Fruit fly (Drosophila melanogaster) whole organism, prepupa: ENCODE data around the gene CG6321.
A peak's percentile ranks its signal among the peaks of the same experiment; 100 is the strongest.

Experiments
- Blimp-1 ChIP-seq: fragments of 200-800 bp; sonication (Bioruptor generic); optimal IDR thresholded peaks from 3 replicates; lab custom pipeline; 2017; ENCODE audit warnings: missing biosample characterization, missing genetic modification characterization, mild to moderate bottlenecking, moderate library complexity, missing genetic modification reagents
- CG10631 ChIP-seq: fragments of 200-800 bp; sonication (Bioruptor generic); optimal IDR thresholded peaks from 2 replicates; lab custom pipeline; 2016; ENCODE audit warnings: missing biosample characterization, missing genetic modification characterization
- CG11294 ChIP-seq: fragments of 200-800 bp; sonication (Bioruptor generic); IDR thresholded peaks from 2 replicates; pipeline ENCODE4 v1.3.6; 2022; ENCODE audit warnings: missing biosample characterization, missing genetic modification characterization
- CG11762 ChIP-seq: fragments of 200-800 bp; sonication (Bioruptor generic); optimal IDR thresholded peaks from 3 replicates; lab custom pipeline; 2016; ENCODE audit warnings: missing biosample characterization, missing genetic modification characterization; ENCODE audit not compliant: insufficient read depth
- CG11902 ChIP-seq: fragments of 200-800 bp; sonication (Bioruptor generic); optimal IDR thresholded peaks from 3 replicates; lab custom pipeline; 2016; ENCODE audit warnings: missing biosample characterization, missing genetic modification characterization
- CG15336 ChIP-seq: fragments of 200-800 bp; sonication (Bioruptor generic); IDR thresholded peaks from 2 replicates; pipeline ENCODE4 v1.3.6; 2022; ENCODE audit warnings: missing biosample characterization, missing genetic modification characterization
- CG1621 ChIP-seq: fragments of 200-800 bp; sonication (Bioruptor generic); optimal IDR thresholded peaks from 3 replicates; lab custom pipeline; 2018; ENCODE audit warnings: missing biosample characterization, mild to moderate bottlenecking, missing genetic modification characterization
- CG16779 ChIP-seq: fragments of 200-800 bp; sonication (Bioruptor generic); optimal IDR thresholded peaks from 3 replicates; lab custom pipeline; 2017; ENCODE audit warnings: missing biosample characterization, mild to moderate bottlenecking, missing genetic modification characterization
- CG3032 ChIP-seq: fragments of 200-800 bp; optimal IDR thresholded peaks from 2 replicates; lab custom pipeline; 2019; ENCODE audit warnings: missing biosample characterization, mild to moderate bottlenecking, missing genetic modification characterization, moderate library complexity
- CG31627 ChIP-seq: fragments of 200-800 bp; sonication (Bioruptor generic); optimal IDR thresholded peaks from 3 replicates; lab custom pipeline; 2016; ENCODE audit warnings: missing biosample characterization, missing genetic modification characterization
- CG3919 ChIP-seq: fragments of 200-800 bp; sonication (Bioruptor generic); optimal IDR thresholded peaks from 3 replicates; lab custom pipeline; 2016; ENCODE audit warnings: missing biosample characterization, missing genetic modification characterization
- CG4318 ChIP-seq: fragments of 200-800 bp; sonication (Bioruptor generic); optimal IDR thresholded peaks from 3 replicates; lab custom pipeline; 2017; ENCODE audit warnings: missing biosample characterization, mild to moderate bottlenecking, missing genetic modification characterization
- CG6163 ChIP-seq: fragments of 200-800 bp; sonication (Bioruptor generic); IDR thresholded peaks from 3 replicates; pipeline ENCODE4 v1.3.6; 2022; ENCODE audit warnings: missing biosample characterization, missing genetic modification characterization
- CG6276 ChIP-seq: fragments of 200-800 bp; sonication (Bioruptor generic); optimal IDR thresholded peaks from 2 replicates; lab custom pipeline; 2017; ENCODE audit warnings: missing biosample characterization, mild to moderate bottlenecking, missing genetic modification characterization
- CG6792 ChIP-seq: fragments of 200-800 bp; sonication (Bioruptor generic); optimal IDR thresholded peaks from 3 replicates; lab custom pipeline; 2016; ENCODE audit warnings: missing biosample characterization, missing genetic modification characterization
- CG6808 ChIP-seq: fragments of 200-800 bp; sonication (Bioruptor generic); optimal IDR thresholded peaks from 3 replicates; lab custom pipeline; 2017; ENCODE audit warnings: missing biosample characterization, missing genetic modification characterization, mild to moderate bottlenecking, moderate library complexity, missing genetic modification reagents
- CG6854 ChIP-seq: fragments of 200-800 bp; sonication (Bioruptor generic); optimal IDR thresholded peaks from 2 replicates; lab custom pipeline; 2017; ENCODE audit warnings: missing biosample characterization, mild to moderate bottlenecking, missing genetic modification characterization
- CG8119 ChIP-seq: fragments of 200-800 bp; sonication (Bioruptor generic); IDR thresholded peaks from 3 replicates; pipeline ENCODE4 v1.3.6; 2022; ENCODE audit warnings: missing biosample characterization, missing genetic modification characterization
- CG8319 ChIP-seq: fragments of 200-800 bp; sonication (Bioruptor generic); optimal IDR thresholded peaks from 3 replicates; lab custom pipeline; 2016; ENCODE audit warnings: missing biosample characterization, missing genetic modification characterization
- CG9139 ChIP-seq: fragments of 200-800 bp; sonication (Bioruptor generic); optimal IDR thresholded peaks from 3 replicates; lab custom pipeline; 2017; ENCODE audit warnings: missing biosample characterization, mild to moderate bottlenecking, missing genetic modification characterization
- Eip75B ChIP-seq: fragments of 200-800 bp; sonication (Bioruptor generic); optimal IDR thresholded peaks from 3 replicates; lab custom pipeline; 2016; ENCODE audit warnings: missing biosample characterization, missing genetic modification characterization
- Ets21C ChIP-seq: fragments of 200-800 bp; sonication (Bioruptor generic); optimal IDR thresholded peaks from 3 replicates; lab custom pipeline; 2016; ENCODE audit warnings: missing biosample characterization, missing genetic modification characterization
- Gug ChIP-seq: fragments of 200-800 bp; sonication (Bioruptor generic); IDR thresholded peaks from 2 replicates; pipeline ENCODE4 v1.3.6; 2022; ENCODE audit warnings: missing biosample characterization, missing genetic modification characterization
- Hr39 ChIP-seq: fragments of 200-800 bp; sonication (Bioruptor generic); optimal IDR thresholded peaks from 2 replicates; lab custom pipeline; 2016; ENCODE audit warnings: missing biosample characterization, missing genetic modification characterization
- Hr4 ChIP-seq: fragments of 200-800 bp; sonication (Bioruptor generic); optimal IDR thresholded peaks from 3 replicates; lab custom pipeline; 2016; ENCODE audit warnings: missing biosample characterization, missing genetic modification characterization
- Lpt ChIP-seq: fragments of 200-800 bp; sonication (Bioruptor generic); optimal IDR thresholded peaks from 3 replicates; lab custom pipeline; 2016; ENCODE audit warnings: missing biosample characterization, missing genetic modification characterization
- Met ChIP-seq: fragments of 200-800 bp; sonication (Bioruptor generic); optimal IDR thresholded peaks from 3 replicates; lab custom pipeline; 2016; ENCODE audit warnings: missing biosample characterization, missing genetic modification characterization
- OdsH ChIP-seq: fragments of 200-800 bp; sonication (Bioruptor generic); optimal IDR thresholded peaks from 3 replicates; lab custom pipeline; 2016; ENCODE audit warnings: missing biosample characterization, missing genetic modification characterization
- Sox102F ChIP-seq: fragments of 200-800 bp; sonication (Bioruptor generic); optimal IDR thresholded peaks from 2 replicates; lab custom pipeline; 2016; ENCODE audit warnings: missing biosample characterization, mild to moderate bottlenecking, missing genetic modification characterization
- Sox14 ChIP-seq: fragments of 200-800 bp; sonication (Bioruptor generic); optimal IDR thresholded peaks from 3 replicates; lab custom pipeline; 2016; ENCODE audit warnings: missing biosample characterization, missing genetic modification characterization
- Sox15 ChIP-seq: fragments of 200-800 bp; sonication (Bioruptor generic); optimal IDR thresholded peaks from 3 replicates; lab custom pipeline; 2016; ENCODE audit warnings: missing biosample characterization, missing genetic modification characterization
- acj6 ChIP-seq: fragments of 200-800 bp; sonication (Bioruptor generic); optimal IDR thresholded peaks from 3 replicates; lab custom pipeline; 2016; ENCODE audit warnings: missing biosample characterization, missing genetic modification characterization
- cyc ChIP-seq: fragments of 200-800 bp; sonication (Bioruptor generic); optimal IDR thresholded peaks from 3 replicates; lab custom pipeline; 2016; ENCODE audit warnings: missing biosample characterization, missing genetic modification characterization
- dac ChIP-seq: fragments of 200-800 bp; sonication (Bioruptor generic); optimal IDR thresholded peaks from 2 replicates; lab custom pipeline; 2017; ENCODE audit warnings: missing biosample characterization, mild to moderate bottlenecking, missing genetic modification characterization
- dsx ChIP-seq: fragments of 200-800 bp; optimal IDR thresholded peaks from 3 replicates; lab custom pipeline; 2019; ENCODE audit warnings: missing biosample characterization, mild to moderate bottlenecking, missing genetic modification characterization, moderate library complexity; ENCODE audit not compliant: poor library complexity, severe bottlenecking
- eg ChIP-seq: fragments of 200-800 bp; sonication (Bioruptor generic); IDR thresholded peaks from 3 replicates; pipeline ENCODE4 v1.3.6; 2022; ENCODE audit warnings: missing biosample characterization, missing genetic modification characterization
- fd59A ChIP-seq: fragments of 200-800 bp; sonication (Bioruptor generic); optimal IDR thresholded peaks from 2 replicates; lab custom pipeline; 2017; ENCODE audit warnings: missing biosample characterization, mild to moderate bottlenecking, missing genetic modification characterization, missing genetic modification reagents
- fkh ChIP-seq: fragments of 200-800 bp; sonication (Bioruptor generic); optimal IDR thresholded peaks from 3 replicates; lab custom pipeline; 2017; ENCODE audit warnings: missing biosample characterization, mild to moderate bottlenecking, missing genetic modification characterization, moderate library complexity
- lz ChIP-seq: fragments of 200-800 bp; sonication (Bioruptor generic); optimal IDR thresholded peaks from 3 replicates; lab custom pipeline; 2016; ENCODE audit warnings: missing biosample characterization, missing genetic modification characterization
- net ChIP-seq: fragments of 200-800 bp; sonication (Bioruptor generic); optimal IDR thresholded peaks from 3 replicates; lab custom pipeline; 2016; ENCODE audit warnings: missing biosample characterization, missing genetic modification characterization
- pdm3 ChIP-seq: fragments of 200-800 bp; sonication (Bioruptor generic); optimal IDR thresholded peaks from 3 replicates; lab custom pipeline; 2016; ENCODE audit warnings: missing biosample characterization, missing genetic modification characterization
- salr ChIP-seq, 2 experiments: fragments of 200-800 bp; sonication (Bioruptor generic); optimal IDR thresholded peaks; 3 replicates each; lab custom pipeline; 2016 to 2018; ENCODE audit warnings: missing biosample characterization in 2 of 2, missing genetic modification characterization in 2 of 2, mild to moderate bottlenecking in 1 of 2
- spab ChIP-seq: fragments of 200-800 bp; sonication (Bioruptor generic); optimal IDR thresholded peaks from 2 replicates; lab custom pipeline; 2017; ENCODE audit warnings: missing biosample characterization, mild to moderate bottlenecking, missing genetic modification characterization, missing genetic modification reagents
- ss ChIP-seq, 2 experiments: fragments of 200-800 bp; sonication (Bioruptor generic); optimal IDR thresholded peaks; 2 replicates in 1 of 2; 3 replicates in 1 of 2; lab custom pipeline; 2017 to 2018; ENCODE audit warnings: mild to moderate bottlenecking in 2 of 2, missing biosample characterization in 2 of 2, missing genetic modification characterization in 2 of 2, moderate library complexity in 1 of 2
- svp ChIP-seq: fragments of 200-800 bp; sonication (Bioruptor generic); peaks from one replicate; lab custom pipeline; 2016; ENCODE audit warnings: missing biosample characterization, missing genetic modification characterization
- topi ChIP-seq: fragments of 200-800 bp; sonication (Bioruptor generic); optimal IDR thresholded peaks from 3 replicates; lab custom pipeline; 2016; ENCODE audit warnings: missing biosample characterization, missing genetic modification characterization
- vri ChIP-seq: fragments of 200-800 bp; sonication (Bioruptor generic); optimal IDR thresholded peaks from 3 replicates; lab custom pipeline; 2016; ENCODE audit warnings: missing biosample characterization, mild to moderate bottlenecking, missing genetic modification characterization

The CG6321 gene

DNA sequence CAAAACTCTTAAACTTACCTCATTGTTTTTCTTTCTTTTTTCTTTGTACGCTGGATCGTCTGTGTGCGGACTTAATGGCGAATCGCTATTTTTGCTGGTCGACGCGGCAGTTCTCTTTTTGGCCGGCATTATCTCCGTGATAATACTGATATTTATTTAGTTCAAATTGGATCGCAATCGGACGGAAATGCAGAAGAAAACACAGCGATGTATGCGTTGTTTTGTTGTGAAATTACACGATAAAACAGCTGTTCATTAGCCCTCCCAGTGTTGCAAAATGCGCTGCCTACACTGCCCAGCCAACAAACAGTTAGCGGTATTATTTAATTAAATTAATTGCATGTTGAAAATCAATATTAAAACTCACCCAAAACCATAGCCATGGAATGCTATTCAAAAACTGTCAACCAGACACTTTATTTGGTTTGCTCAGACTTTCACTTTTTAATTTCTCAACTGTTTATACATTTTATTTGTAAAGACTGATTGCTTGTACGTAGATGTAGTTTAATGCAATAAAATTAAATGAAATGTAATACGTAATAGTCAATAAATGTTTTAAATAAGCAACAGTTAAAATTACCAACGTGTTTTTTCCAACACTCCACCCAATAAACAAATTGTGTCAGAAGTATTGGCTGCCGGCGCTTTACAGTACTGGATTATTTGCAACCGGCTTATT is 37.1 kb upstream of the CG6321 start, which contains the start of the genes Irbp18 and APP-BP1 (continued):
- TF ChIP-seq CG6163 (GFP tag; lab: Robert Waterston, UW): peak; percentile 89
- peak; percentile 92 for TF ChIP-seq Lpt (GFP tag; lab: Kevin White, UChicago)
- peak; percentile 95 for TF ChIP-seq net (GFP tag; lab: Kevin White, UChicago)
- TF ChIP-seq spab (GFP tag; lab: Kevin White, UChicago): peak; percentile 82
- TF ChIP-seq CG6854 (GFP tag; lab: Kevin White, UChicago): peak; percentile 83
- TF ChIP-seq CG8119 (GFP tag; lab: Robert Waterston, UW): peak; percentile 90
- peak; percentile 88 for TF ChIP-seq CG15336 (GFP tag; lab: Robert Waterston, UW)
- peak; percentile 96 for TF ChIP-seq CG11762 (GFP tag; lab: Kevin White, UChicago)
- TF ChIP-seq CG11902 (GFP tag; lab: Kevin White, UChicago): peak; percentile 92
- peak; percentile 84 for TF ChIP-seq fkh (GFP tag; lab: Kevin White, UChicago)
- TF ChIP-seq CG6276: peak; percentile 87
- peak; percentile 94 for TF ChIP-seq Sox15 (GFP tag; lab: Kevin White, UChicago)
- peak; percentile 85 for TF ChIP-seq Gug (GFP tag; lab: Robert Waterston, UW)
- peak; percentile 97 for TF ChIP-seq topi (GFP tag; lab: Kevin White, UChicago)
- TF ChIP-seq dac (GFP tag; lab: Kevin White, UChicago): peak; percentile 90
- TF ChIP-seq CG6808 (GFP tag; lab: Kevin White, UChicago): peak; percentile 87
- TF ChIP-seq CG3919 (GFP tag; lab: Kevin White, UChicago): peak; percentile 95
- peak; percentile 79 for TF ChIP-seq CG9139
- TF ChIP-seq CG10631 (GFP tag; lab: Kevin White, UChicago): peak; percentile 95
- peak; percentile 97 for TF ChIP-seq Sox102F
- peak; percentile 96 for TF ChIP-seq Eip75B (GFP tag; lab: Kevin White, UChicago)
- TF ChIP-seq eg (GFP tag; lab: Robert Waterston, UW): peak; percentile 92
- TF ChIP-seq CG6792 (GFP tag; lab: Kevin White, UChicago): peak; percentile 93
- peak; percentile 97 for TF ChIP-seq lz (GFP tag; lab: Kevin White, UChicago)
- TF ChIP-seq fd59A (GFP tag; lab: Kevin White, UChicago): peak; percentile 92
- TF ChIP-seq acj6 (GFP tag; lab: Kevin White, UChicago): peak; percentile 96
- TF ChIP-seq CG8319 (GFP tag; lab: Kevin White, UChicago): peak; percentile 94
- TF ChIP-seq CG3032 (tag; lab: Kevin White, UChicago): peak; percentile 91
- peak; percentile 97 for TF ChIP-seq CG31627 (GFP tag; lab: Kevin White, UChicago)
- TF ChIP-seq CG4318 (GFP tag; lab: Kevin White, UChicago): peak; percentile 93
- peak; percentile 96 for TF ChIP-seq cyc (GFP tag; lab: Kevin White, UChicago)
- peak; percentile 95 for TF ChIP-seq vri (GFP tag; lab: Kevin White, UChicago)
- TF ChIP-seq pdm3 (GFP tag; lab: Kevin White, UChicago): peak; percentile 97
- TF ChIP-seq salr (GFP tag; optimal IDR thresholded peaks at IDR 0.05; lab: Kevin White, UChicago): peak; percentile 87 to 96

DNA sequence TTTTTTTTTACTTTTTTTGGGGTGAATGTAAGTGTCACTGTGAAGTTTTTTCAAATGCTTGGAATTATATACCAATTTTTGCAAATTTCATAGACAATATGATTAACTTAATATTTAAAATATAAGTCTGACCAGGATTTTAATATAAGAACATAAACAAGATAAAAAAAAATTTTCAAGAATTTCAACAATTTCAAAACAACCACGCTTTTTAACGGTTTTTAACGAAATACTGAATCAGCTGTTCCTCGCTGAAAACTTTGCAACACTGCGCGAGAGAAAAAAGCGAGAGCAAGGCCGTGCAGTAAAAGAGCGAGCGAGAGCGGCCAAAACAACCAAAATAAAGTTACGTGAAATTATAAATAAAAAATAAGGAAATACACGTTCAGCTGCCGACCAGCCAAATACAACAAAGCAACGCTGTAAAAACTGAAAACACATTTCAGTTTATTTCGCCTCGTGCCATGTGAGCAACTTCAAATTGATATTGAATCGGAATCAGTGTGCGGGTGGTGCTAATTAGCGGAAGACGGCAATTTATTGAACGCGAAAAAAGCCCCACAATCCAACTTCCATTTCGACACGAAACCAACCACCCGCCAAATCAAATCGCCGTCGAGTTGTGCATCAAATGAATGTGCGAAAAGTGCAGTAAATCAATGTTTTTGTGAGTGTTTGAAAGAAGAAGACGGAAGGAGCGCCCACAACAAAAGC is 35.3 kb upstream of the CG6321 start, which contains the start of the genes CG46439, Iyd and CG33947:
Gene CG46439, minus strand, starts transcription at position 51 of the 714 bp plus-strand sequence.
Gene Iyd, minus strand, starts transcription at position 51 of the 714 bp plus-strand sequence.
Gene CG33947, plus strand, starts transcription at position 302 of the 714 bp plus-strand sequence.
- TF ChIP-seq CG4318 (GFP tag; lab: Kevin White, UChicago) (no peak), CG16779 (peak; percentile 86), spab (GFP tag; lab: Kevin White, UChicago) (peak; percentile 70), Met (GFP tag; lab: Kevin White, UChicago) (peak; percentile 40), CG11902 (GFP tag; lab: Kevin White, UChicago) (no peak), Sox102F (peak; percentile 46), CG1621 (tag; lab: Kevin White, UChicago) (peak; percentile 65), ss (GFP tag; optimal IDR thresholded peaks at IDR 0.05; lab: Kevin White, UChicago) (peak; percentile 61 to 77), dac (GFP tag; lab: Kevin White, UChicago) (peak; percentile 18), dsx (GFP tag; lab: Kevin White, UChicago) (peak; percentile 30), CG11294 (GFP tag; lab: Robert Waterston, UW) (no peak; the same call in 1 of the 2 replicates), svp (GFP tag; lab: Kevin White, UChicago) (peak; percentile 47), Hr4 (peak; percentile 29), net (GFP tag; lab: Kevin White, UChicago) (peak; percentile 30), Blimp-1 (peak; percentile 28), Sox14 (GFP tag; lab: Kevin White, UChicago) (peak; percentile 58), Hr39 (GFP tag; lab: Kevin White, UChicago) (no peak), CG15336 (GFP tag; lab: Robert Waterston, UW) (peak; percentile 80), OdsH (GFP tag; lab: Kevin White, UChicago) (peak; percentile 30), cyc (GFP tag; lab: Kevin White, UChicago) (no peak), Ets21C (GFP tag; lab: Kevin White, UChicago) (no peak)
